Fruit fly (Drosophila melanogaster) S2 (cell line): ENCODE results near the gene CG43446.

Source experiments
- CG8478 ChIP-seq: fragments of >200 bp; optimal IDR thresholded peaks from 2 replicates; lab custom pipeline; 2018
- CTCF ChIP-seq, 2 experiments: fragments of >200 bp; optimal IDR thresholded peaks; 2 replicates each; lab custom pipeline; 2018

DNA sequence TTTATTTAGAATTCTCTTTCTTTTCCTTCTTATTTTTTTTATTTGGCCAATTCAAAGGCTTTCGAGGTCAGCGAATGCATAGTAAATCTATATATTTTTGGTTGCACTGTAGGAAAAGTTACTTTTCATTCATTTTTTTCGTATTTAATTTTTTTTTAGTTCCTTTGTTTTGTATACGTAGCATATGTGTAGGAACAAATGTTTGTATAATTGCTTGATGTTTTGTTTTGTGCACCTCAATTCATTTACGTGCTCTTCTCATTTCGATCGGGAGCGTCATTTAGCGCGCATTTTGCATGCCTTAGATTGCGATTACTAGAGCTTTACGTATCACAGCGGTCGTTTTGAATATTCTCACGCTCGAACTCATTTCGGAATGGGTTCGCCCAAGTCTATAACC, 24.8 kb downstream of the CG43446 start:
- TF ChIP-seq CG8478 (lab: Kevin White, UChicago) (no peak), CTCF (optimal IDR thresholded peaks at IDR 0.05; lab: Kevin White, UChicago) (no peak)
